Worm (Caenorhabditis elegans): ENCODE data around the gene cpx-2.

cpx-2 gene

DNA sequence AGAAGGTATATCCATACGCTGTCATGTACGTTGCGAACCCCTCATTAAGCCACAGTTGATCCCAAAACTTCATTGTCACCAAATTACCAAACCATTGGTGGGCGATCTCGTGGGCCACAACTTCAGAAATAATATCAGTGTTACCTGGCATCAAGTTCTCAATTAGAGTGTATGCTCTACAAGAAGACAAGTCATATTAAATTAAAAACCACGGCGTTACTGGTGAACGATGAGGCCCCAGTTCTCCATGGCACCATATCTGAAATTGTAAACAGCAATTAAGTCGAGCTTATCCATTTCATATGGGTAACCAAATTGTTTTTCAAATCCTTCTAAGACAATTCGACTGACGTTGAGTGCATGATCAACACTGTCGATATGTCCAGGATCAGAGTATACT lies 31.8 kb upstream of the cpx-2 start:
- TF ChIP-seq K12H6.12 (tag; optimal IDR thresholded peaks at IDR 0.05) (no peak), ztf-22 (GFP tag; optimal IDR thresholded peaks at IDR 0.05) (no peak), aptf-3 (GFP tag; IDR thresholded peaks at IDR 0.05) (no peak), him-1 (tag; optimal IDR thresholded peaks at IDR 0.05) (no peak)

DNA sequence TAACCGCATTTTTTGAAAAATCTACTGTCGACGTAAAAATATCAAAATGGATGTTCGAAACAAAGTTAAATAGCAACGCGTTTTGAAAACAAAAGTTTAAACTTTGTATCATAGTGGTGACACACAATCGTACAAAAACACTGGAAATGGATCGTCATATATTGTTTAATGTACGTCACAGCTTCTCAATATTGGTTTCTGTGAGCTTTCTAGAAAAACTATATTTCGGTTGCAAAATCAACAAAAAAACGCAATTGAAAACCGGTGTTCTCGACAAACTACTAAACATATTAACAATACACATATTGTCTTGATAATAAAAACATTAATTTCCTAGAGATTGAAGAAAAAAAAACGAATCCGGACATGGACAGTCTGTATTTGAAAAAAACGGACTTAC lies 29.4 kb upstream of the cpx-2 start, which contains the start of gene R03G8.6:
R03G8.6 (minus strand) TSS at position 101 of the 400 bp plus-strand sequence.
- TF ChIP-seq ZK185.1 (tag; optimal IDR thresholded peaks at IDR 0.05; ENCODE audit: poor library complexity, severe bottlenecking): no peak
- TF ChIP-seq nfyb-1 (GFP tag; IDR thresholded peaks at IDR 0.05): no peak
- TF ChIP-seq madf-10 (tag; optimal IDR thresholded peaks at IDR 0.05): no peak
- TF ChIP-seq ztf-3 (GFP tag; optimal IDR thresholded peaks at IDR 0.05): no peak
- no peak for TF ChIP-seq die-1 (tag; optimal IDR thresholded peaks at IDR 0.05)

DNA sequence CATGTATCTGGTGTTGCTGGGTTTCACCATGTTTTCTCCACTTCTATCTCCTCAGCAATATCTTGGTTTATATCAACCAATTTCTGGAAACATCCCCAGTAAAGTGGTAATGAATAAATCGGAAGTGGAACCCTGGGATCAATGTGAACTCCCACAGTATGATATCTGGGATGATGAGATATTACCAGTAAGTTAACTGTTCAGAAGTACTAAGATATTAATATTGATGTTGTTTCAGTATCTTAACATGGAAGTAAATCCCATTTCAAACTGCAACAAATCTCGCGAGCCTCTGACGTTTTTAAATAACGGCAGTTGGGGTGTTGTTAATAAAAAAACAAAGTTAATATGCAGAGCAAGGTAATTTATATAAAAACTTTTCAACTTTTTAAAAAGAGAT lies 20.2 kb upstream of the cpx-2 start:
- TF ChIP-seq F49E8.2 (tag; optimal IDR thresholded peaks at IDR 0.05; ENCODE audit: insufficient read depth) (no peak), sptf-2 (GFP tag; optimal IDR thresholded peaks at IDR 0.05) (no peak), Y95B8A.8 (GFP tag; IDR thresholded peaks at IDR 0.05) (no peak), lin-54 (GFP tag; optimal IDR thresholded peaks at IDR 0.05) (no peak), F23B12.7 (tag; optimal IDR thresholded peaks at IDR 0.05; ENCODE audit: insufficient read depth) (no peak), pha-4 (tag; optimal IDR thresholded peaks at IDR 0.05) (no peak), nhr-90 (tag; optimal IDR thresholded peaks at IDR 0.05) (no peak), madf-10 (tag; optimal IDR thresholded peaks at IDR 0.05) (no peak), ceh-91 (GFP tag; IDR thresholded peaks at IDR 0.05) (no peak), ceh-79 (tag; optimal IDR thresholded peaks at IDR 0.05) (no peak), bed-1 (GFP tag; IDR thresholded peaks at IDR 0.05) (no peak), efl-1 (GFP tag; optimal IDR thresholded peaks at IDR 0.05) (no peak), snpc-3.4 (tag; optimal IDR thresholded peaks at IDR 0.05) (no peak)

DNA sequence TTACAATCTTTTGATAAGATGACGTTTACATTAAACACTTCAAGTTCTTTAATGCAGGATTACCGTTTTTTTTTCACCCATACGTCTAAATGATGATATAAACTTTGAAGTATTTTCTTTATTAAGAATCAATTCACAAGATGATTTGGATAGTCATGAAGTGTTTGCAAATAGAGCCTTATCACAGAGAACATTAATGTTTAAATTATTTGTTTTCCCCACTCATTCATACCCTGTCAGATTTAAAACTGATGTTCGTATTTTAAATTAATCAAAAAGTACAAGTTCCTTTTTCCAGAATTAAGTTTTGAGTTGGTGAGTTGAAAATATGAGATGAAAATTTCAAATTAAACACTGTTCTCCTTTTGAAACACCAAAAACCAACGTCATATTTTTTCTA lies 19.6 kb upstream of the cpx-2 start, which contains the start of gene R03G8.3:
R03G8.3 (plus strand) TSS at position 301 of the 400 bp plus-strand sequence.
- no peak for TF ChIP-seq akir-1 (GFP tag; optimal IDR thresholded peaks at IDR 0.05)

DNA sequence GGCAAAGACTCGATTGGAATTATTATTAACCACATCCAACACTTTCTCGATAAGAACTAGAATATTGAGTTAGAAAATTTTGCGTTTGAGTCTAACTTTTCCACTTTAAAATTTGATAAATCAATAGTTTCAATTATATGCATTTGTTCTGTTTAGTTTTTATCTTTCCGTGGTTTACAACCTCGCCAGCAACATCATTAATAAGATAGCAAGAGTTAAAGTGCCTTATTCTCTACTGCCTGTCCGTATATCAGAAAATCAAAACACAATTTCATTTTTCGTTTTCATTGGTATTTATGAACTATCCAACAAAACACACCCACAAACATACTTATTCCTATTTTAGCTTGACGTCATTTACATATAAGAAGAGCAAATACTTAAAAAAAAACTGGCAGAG lies 17.5 kb upstream of the cpx-2 start:
- TF ChIP-seq aptf-3 (GFP tag; IDR thresholded peaks at IDR 0.05) (no peak), tbp1 (GFP tag; optimal IDR thresholded peaks at IDR 0.05) (no peak), him-1 (tag; optimal IDR thresholded peaks at IDR 0.05) (no peak), nfya-2 (GFP tag; IDR thresholded peaks at IDR 0.05) (no peak), B0261.1 (tag; optimal IDR thresholded peaks at IDR 0.05) (no peak), dpff-1 (tag; optimal IDR thresholded peaks at IDR 0.05) (no peak), F37B4.10 (GFP tag; IDR thresholded peaks at IDR 0.05) (no peak), nfyb-1 (GFP tag; IDR thresholded peaks at IDR 0.05) (no peak), sdz-38 (tag; optimal IDR thresholded peaks at IDR 0.05) (no peak), snpc-3.4 (tag; optimal IDR thresholded peaks at IDR 0.05) (no peak), F10E7.11 (tag; optimal IDR thresholded peaks at IDR 0.05) (no peak), F23B12.7 (tag; optimal IDR thresholded peaks at IDR 0.05; ENCODE audit: insufficient read depth) (no peak), attf-3 (GFP tag; conservative IDR thresholded peaks at IDR 0.05) (no peak), ceh-58 (GFP tag; IDR thresholded peaks at IDR 0.05) (no peak), dox-1 (GFP tag; IDR thresholded peaks at IDR 0.05) (no peak)
